Worm (Caenorhabditis elegans) whole organism, L2 larva: ENCODE results near the gene F32D8.4.

Experiments used
- fos-1 ChIP-seq: fragments of 150-350 bp; optimal IDR thresholded peaks from 2 replicates; lab custom pipeline; 2014; ENCODE audit warnings: missing biosample characterization, missing genetic modification characterization
- nhr-12 ChIP-seq: fragments of 150-350 bp; optimal IDR thresholded peaks from 2 replicates; lab custom pipeline; 2014; ENCODE audit warnings: missing biosample characterization, missing genetic modification characterization
- zag-1 ChIP-seq: fragments of 150-350 bp; optimal IDR thresholded peaks from 2 replicates; lab custom pipeline; 2014; ENCODE audit warnings: missing biosample characterization, missing genetic modification characterization

- peak; percentile 94 for TF ChIP-seq zag-1 (tag; lab: Kevin White, UChicago)
- TF ChIP-seq nhr-12 (tag; lab: Kevin White, UChicago), result peak; percentile 79
- peak; percentile 98 for TF ChIP-seq fos-1 (tag; lab: Kevin White, UChicago)
Measured at ce11 chrV:10897172-10897571, 3.8 kb upstream of the F32D8.4 start.
